Worm (Caenorhabditis elegans) whole organism, early embryonic: ENCODE data around the gene F29B9.8.

Experiments
- ama-1 ChIP-seq: fragments of 150-350 bp; optimal IDR thresholded peaks from 2 replicates; lab custom pipeline; 2014
- ceh-13 ChIP-seq: fragments of 200-800 bp; sonication (Bioruptor generic); optimal IDR thresholded peaks from 2 replicates; lab custom pipeline; 2018; ENCODE audit warnings: mild to moderate bottlenecking, missing genetic modification characterization, missing compliant biosample characterization
- ets-7 ChIP-seq: sonication (generic microtip); optimal IDR thresholded peaks from 2 replicates; lab custom pipeline; 2016; ENCODE audit warnings: missing genotype, missing genetic modification characterization, missing compliant biosample characterization
- flt-1 ChIP-seq: fragments of 200-800 bp; sonication (Bioruptor generic); IDR thresholded peaks from 2 replicates; pipeline ENCODE4 v1.3.6; 2022; ENCODE audit warnings: missing genetic modification characterization, missing compliant biosample characterization
- hmbx-1 ChIP-seq: sonication (generic microtip); optimal IDR thresholded peaks from 2 replicates; lab custom pipeline; 2016; ENCODE audit warnings: mild to moderate bottlenecking, missing genetic modification characterization, missing compliant biosample characterization
- hmg-4 ChIP-seq: fragments of 200-800 bp; sonication (Bioruptor generic); optimal IDR thresholded peaks from 2 replicates; lab custom pipeline; 2018; ENCODE audit warnings: mild to moderate bottlenecking, missing genetic modification characterization, missing compliant biosample characterization
- hnd-1 ChIP-seq: sonication (generic microtip); optimal IDR thresholded peaks from 2 replicates; lab custom pipeline; 2016; ENCODE audit warnings: missing genetic modification characterization, missing compliant biosample characterization
- pes-1 ChIP-seq: fragments of 200-800 bp; sonication (Bioruptor generic); IDR thresholded peaks from 2 replicates; pipeline ENCODE4 v1.3.6; 2022; ENCODE audit warnings: missing genetic modification reagents, missing genetic modification characterization, missing compliant biosample characterization
- tbx-11 ChIP-seq: fragments of 200-800 bp; sonication (Bioruptor generic); IDR thresholded peaks from 2 replicates; pipeline ENCODE4 v1.3.6; 2022; ENCODE audit warnings: missing genetic modification characterization, missing compliant biosample characterization
- tbx-37 ChIP-seq: fragments of 200-800 bp; sonication (Bioruptor generic); conservative IDR thresholded peaks from 2 replicates; pipeline ENCODE4 v1.3.6; 2022; ENCODE audit warnings: missing genetic modification reagents, missing genetic modification characterization, missing compliant biosample characterization
- tra-4 ChIP-seq: sonication (generic microtip); optimal IDR thresholded peaks from 2 replicates; lab custom pipeline; 2017; ENCODE audit warnings: missing genetic modification characterization, missing compliant biosample characterization

DNA sequence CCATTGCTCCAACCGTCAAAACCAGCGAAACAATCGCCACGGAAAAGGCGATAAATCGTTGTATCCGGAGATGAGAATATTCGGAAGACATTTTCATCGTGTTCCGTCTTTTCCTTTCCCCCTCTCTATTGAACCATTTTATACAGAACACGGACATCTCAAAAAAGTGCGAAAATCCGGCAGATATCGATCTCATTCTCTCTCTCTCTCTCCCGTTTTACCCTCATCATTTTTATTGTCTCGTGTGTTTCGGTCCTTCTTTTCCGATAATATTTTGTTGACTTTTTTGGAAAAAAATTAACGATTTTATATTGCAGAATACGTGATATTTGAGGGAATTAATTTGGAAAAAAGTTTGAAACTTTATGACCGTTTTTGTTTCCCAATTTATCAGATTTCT is 37.9 kb upstream of the F29B9.8 start, which contains the start of gene col-110:
- TF ChIP-seq ets-7 (tag; lab: Kevin White, UChicago) (no peak), flt-1 (GFP tag; lab: Robert Waterston, UW) (no peak), ama-1 (lab: Kevin White, UChicago) (no peak), hmbx-1 (no peak), tbx-11 (GFP tag; lab: Robert Waterston, UW) (no peak), hmg-4 (GFP tag; lab: Kevin White, UChicago) (no peak), hnd-1 (no peak), pes-1 (no peak), tra-4 (tag; lab: Kevin White, UChicago) (no peak), tbx-37 (no peak), ceh-13 (no peak)
